Fruit fly (Drosophila melanogaster): ENCODE results near the gene CG31371.

Gene CG31371

dm6 chr3R:30536432-30536831 lies 33.1 kb upstream of the CG31371 start (continued):
- TF ChIP-seq CG7928 (GFP tag; optimal IDR thresholded peaks at IDR 0.05) (no peak), slbo (GFP tag; IDR thresholded peaks at IDR 0.05) (0 out of 2 replicates have a peak, but pooled peaks have one; percentile 33), amos (GFP tag; IDR thresholded peaks at IDR 0.05; ENCODE audit: partially characterized antibody) (no peak), zfh1 (GFP tag; IDR thresholded peaks at IDR 0.05) (0 out of 3 replicates have a peak, but pooled peaks have one; percentile 44), CG31365 (tag; optimal IDR thresholded peaks at IDR 0.05) (no peak), CG12391 (tag; optimal IDR thresholded peaks at IDR 0.05) (peak; percentile 19), Ptx1 (GFP tag; IDR thresholded peaks at IDR 0.05) (peak; percentile 31; the same call in 1 of the 2 replicates), Dip3 (GFP tag; optimal IDR thresholded peaks at IDR 0.05) (peak; percentile 5), CG14441 (GFP tag; IDR thresholded peaks at IDR 0.05) (peak; percentile 11; the same call in 1 of the 2 replicates), Bgb (GFP tag; IDR thresholded peaks at IDR 0.05; ENCODE audit: partially characterized antibody) (no peak), CG6654 (GFP tag; optimal IDR thresholded peaks at IDR 0.05) (no peak), CG11398 (GFP tag; optimal IDR thresholded peaks at IDR 0.05) (no peak), CG17361 (GFP tag; IDR thresholded peaks at IDR 0.05) (0 out of 3 replicates have a peak, but pooled peaks have one; percentile 26), Xbp1 (GFP tag; optimal IDR thresholded peaks at IDR 0.05) (peak; percentile 9), Abd-B (GFP tag; optimal IDR thresholded peaks at IDR 0.05) (no peak), CG13424 (tag; optimal IDR thresholded peaks at IDR 0.05) (peak; percentile 22), dan (GFP tag; IDR thresholded peaks at IDR 0.05) (no peak), Mrtf (GFP tag; IDR thresholded peaks at IDR 0.05) (no peak), CG4424 (GFP tag; optimal IDR thresholded peaks at IDR 0.05) (no peak)

- peak; percentile 61; the same call in 1 of the 2 replicates for TF ChIP-seq crol (GFP tag; IDR thresholded peaks at IDR 0.05)
- no peak for TF ChIP-seq CG17385 (GFP tag; optimal IDR thresholded peaks at IDR 0.05)
These were observed 31.1 kb upstream of the CG31371 start for dm6 chr3R:30534444-30534843.

dm6 chr3R:30531989-30532653 lies 28.8 kb upstream of the CG31371 start, which contains the start of gene tmod:
tmod (plus strand) TSS chr3R:30532607.
- TF ChIP-seq tin (GFP tag; optimal IDR thresholded peaks at IDR 0.05) (peak; percentile 34), dm (GFP tag; optimal IDR thresholded peaks at IDR 0.05) (no peak), Ptx1 (GFP tag; IDR thresholded peaks at IDR 0.05) (peak; percentile 55), crp (GFP tag; optimal IDR thresholded peaks at IDR 0.05) (no peak), CG5245 (GFP tag; optimal IDR thresholded peaks at IDR 0.05) (no peak), CG2120 (GFP tag; optimal IDR thresholded peaks at IDR 0.05) (no peak), sug (tag; optimal IDR thresholded peaks at IDR 0.05) (peak; percentile 83), CG9215 (GFP tag; IDR thresholded peaks at IDR 0.05) (0 out of 2 replicates have a peak, but pooled peaks have one; percentile 28), lbe (GFP tag; optimal IDR thresholded peaks at IDR 0.05) (no peak), her (GFP tag; optimal IDR thresholded peaks at IDR 0.05) (no peak), Neu2 (GFP tag; optimal IDR thresholded peaks at IDR 0.05; ENCODE audit: borderline replicate concordance) (no peak), CG8281 (tag; optimal IDR thresholded peaks at IDR 0.05) (peak; percentile 23), ATbp (GFP tag; optimal IDR thresholded peaks at IDR 0.05) (peak; percentile 45), kni (GFP tag; optimal IDR thresholded peaks at IDR 0.05) (peak; percentile 17), MTF-1 (GFP tag; optimal IDR thresholded peaks at IDR 0.05; ENCODE audit: borderline replicate concordance) (no peak), vvl (GFP tag; IDR thresholded peaks at IDR 0.05) (peak; percentile 32; the same call in 1 of the 2 replicates), chif (GFP tag; optimal IDR thresholded peaks at IDR 0.05) (peak; percentile 27 to 56), HmgZ (tag; optimal IDR thresholded peaks at IDR 0.05) (no peak), CG8478 (optimal IDR thresholded peaks at IDR 0.05) (peak; percentile 50), pho (GFP tag; optimal IDR thresholded peaks at IDR 0.05) (no peak), jumu (GFP tag; optimal IDR thresholded peaks at IDR 0.05) (peak; percentile 14), CG7271 (tag; optimal IDR thresholded peaks at IDR 0.05) (no peak), CG2202 (tag; optimal IDR thresholded peaks at IDR 0.05) (no peak), tio (GFP tag; optimal IDR thresholded peaks at IDR 0.05) (peak; percentile 34), jigr1 (GFP tag; IDR thresholded peaks at IDR 0.05) (no peak), CG11560 (tag; IDR thresholded peaks at IDR 0.05) (no peak), bcd (GFP tag; optimal IDR thresholded peaks at IDR 0.05) (peak; percentile 59), CG9609 (GFP tag; optimal IDR thresholded peaks at IDR 0.05) (peak; percentile 31)

Measured in whole organism, embryonic.